Worm (Caenorhabditis elegans) whole organism, L3 larva: ENCODE data around the gene K08D8.1.

Experiments
- ama-1 ChIP-seq: fragments of 150-350 bp; optimal IDR thresholded peaks from 2 replicates; lab custom pipeline; 2018
- ceh-16 ChIP-seq: sonication (generic microtip); optimal IDR thresholded peaks from 2 replicates; lab custom pipeline; 2017; ENCODE audit warnings: missing biosample characterization, missing genetic modification characterization
- mdl-1 ChIP-seq: fragments of 150-350 bp; optimal IDR thresholded peaks from 2 replicates; lab custom pipeline; 2014; ENCODE audit warnings: missing biosample characterization, missing genetic modification characterization
- nhr-28 ChIP-seq: fragments of 150-350 bp; optimal IDR thresholded peaks from 2 replicates; lab custom pipeline; 2014; ENCODE audit warnings: missing biosample characterization, missing genetic modification characterization
- nhr-43 ChIP-seq: sonication (generic microtip); optimal IDR thresholded peaks from 2 replicates; lab custom pipeline; 2016; ENCODE audit warnings: mild to moderate bottlenecking, missing genetic modification characterization, missing compliant biosample characterization; ENCODE audit not compliant: poor library complexity, severe bottlenecking
- skn-1 ChIP-seq: fragments of 150-350 bp; optimal IDR thresholded peaks from 2 replicates; lab custom pipeline; 2014; ENCODE audit warnings: missing biosample characterization, missing genetic modification characterization

ce11 chrIV:12924332-12924731 is 32.0 kb downstream of the K08D8.1 start, which contains the start of gene srlf-4:
- TF ChIP-seq nhr-43 (tag; lab: Kevin White, UChicago) (no peak), mdl-1 (tag; lab: Kevin White, UChicago) (no peak), skn-1 (tag; lab: Kevin White, UChicago) (no peak), nhr-28 (tag; lab: Kevin White, UChicago) (no peak), ceh-16 (tag; lab: Kevin White, UChicago) (no peak), ama-1 (lab: Kevin White, UChicago) (no peak)
